Worm (Caenorhabditis elegans) whole organism, L1 larva: ENCODE measurements around the gene ptr-24.

Experiments
- C16A3.4 ChIP-seq: fragments of 150-350 bp; optimal IDR thresholded peaks from 2 replicates; lab custom pipeline; 2014; ENCODE audit warnings: missing biosample characterization, missing genetic modification characterization
- C34B4.2 ChIP-seq: sonication (generic microtip); optimal IDR thresholded peaks from 2 replicates; lab custom pipeline; 2017; ENCODE audit warnings: mild to moderate bottlenecking, missing genetic modification characterization, missing compliant biosample characterization
- F16B12.6 ChIP-seq: fragments of 150-350 bp; optimal IDR thresholded peaks from 2 replicates; lab custom pipeline; 2014; ENCODE audit warnings: missing biosample characterization, missing genetic modification characterization
- Y116A8C.19 ChIP-seq: sonication (generic microtip); optimal IDR thresholded peaks from 2 replicates; lab custom pipeline; 2016; ENCODE audit warnings: missing compliant biosample characterization, missing genetic modification characterization, borderline replicate concordance
- blmp-1 ChIP-seq: fragments of 150-350 bp; optimal IDR thresholded peaks from 2 replicates; lab custom pipeline; 2014; ENCODE audit warnings: missing biosample characterization, missing genetic modification characterization
- ceh-63 ChIP-seq: fragments of 200-800 bp; sonication (Bioruptor generic); optimal IDR thresholded peaks from 2 replicates; lab custom pipeline; 2018; ENCODE audit warnings: mild to moderate bottlenecking, missing genetic modification characterization, missing compliant biosample characterization
- ceh-88 ChIP-seq: fragments of 200-800 bp; sonication (Bioruptor generic); IDR thresholded peaks from 2 replicates; pipeline ENCODE4 v1.3.6; 2022; ENCODE audit warnings: missing genetic modification characterization, missing compliant biosample characterization
- ceh-90 ChIP-seq: sonication (generic microtip); optimal IDR thresholded peaks from 2 replicates; lab custom pipeline; 2016; ENCODE audit warnings: missing genetic modification characterization, missing compliant biosample characterization
- ces-1 ChIP-seq: fragments of 150-350 bp; optimal IDR thresholded peaks from 2 replicates; lab custom pipeline; 2014; ENCODE audit warnings: missing biosample characterization, missing genetic modification reagents, missing genetic modification characterization
- dsc-1 ChIP-seq: sonication (generic microtip); optimal IDR thresholded peaks from 2 replicates; lab custom pipeline; 2016; ENCODE audit warnings: mild to moderate bottlenecking, missing genetic modification characterization, missing compliant biosample characterization
- efl-1 ChIP-seq, 4 experiments: fragments of 150-350 bp; optimal IDR thresholded peaks in 3 of 4; peaks in 1 of 4; 1 replicate in 1 of 4; 2 replicates in 3 of 4; lab custom pipeline; 2014; ENCODE audit warnings: missing biosample characterization in 2 of 4, missing genetic modification characterization in 2 of 4, missing genetic modification reagents in 2 of 4
- efl-3 ChIP-seq: fragments of 200-800 bp; sonication (Bioruptor generic); optimal IDR thresholded peaks from 2 replicates; lab custom pipeline; 2018; ENCODE audit warnings: mild to moderate bottlenecking, missing genetic modification characterization, missing compliant biosample characterization
- egl-27 ChIP-seq, 2 experiments: fragments of 150-350 bp in 1 of 2; sonication (generic microtip); optimal IDR thresholded peaks; 3 replicates each; lab custom pipeline; 2017 to 2018; ENCODE audit warnings: missing biosample characterization in 2 of 2, missing genetic modification characterization in 2 of 2, missing genetic modification reagents in 2 of 2
- elt-3 ChIP-seq, 6 experiments: fragments of 150-350 bp in 1 of 6; sonication (generic microtip); optimal IDR thresholded peaks; 2 replicates each; lab custom pipeline; 2017 to 2018; ENCODE audit warnings: missing biosample characterization in 6 of 6, missing genetic modification characterization in 6 of 6, inconsistent platforms in 1 of 6
- fkh-4 ChIP-seq: sonication (generic microtip); optimal IDR thresholded peaks from 2 replicates; lab custom pipeline; 2016; ENCODE audit warnings: missing compliant biosample characterization, missing genetic modification characterization, borderline replicate concordance
- fkh-8 ChIP-seq: sonication (generic microtip); optimal IDR thresholded peaks from 2 replicates; lab custom pipeline; 2016; ENCODE audit warnings: mild to moderate bottlenecking, missing genetic modification characterization, missing compliant biosample characterization
- fos-1 ChIP-seq: fragments of 150-350 bp; optimal IDR thresholded peaks from 2 replicates; lab custom pipeline; 2014; ENCODE audit warnings: missing biosample characterization, missing genetic modification characterization
- grh-1 ChIP-seq: fragments of 200-800 bp; sonication (Bioruptor generic); IDR thresholded peaks from 2 replicates; pipeline ENCODE4 v1.3.6; 2022; ENCODE audit warnings: missing genetic modification reagents, missing genetic modification characterization, missing compliant biosample characterization
- hlh-17 ChIP-seq: fragments of 200-800 bp; sonication (Bioruptor generic); optimal IDR thresholded peaks from 2 replicates; lab custom pipeline; 2018; ENCODE audit warnings: missing genetic modification characterization, mild to moderate bottlenecking, missing compliant biosample characterization, moderate library complexity, borderline replicate concordance
- lin-13 ChIP-seq: fragments of 150-350 bp; optimal IDR thresholded peaks from 2 replicates; lab custom pipeline; 2014; ENCODE audit warnings: missing biosample characterization, missing genetic modification reagents, missing genetic modification characterization
- lin-14 ChIP-seq: fragments of 200-800 bp; sonication (Bioruptor generic); optimal IDR thresholded peaks from 2 replicates; lab custom pipeline; 2018; ENCODE audit warnings: mild to moderate bottlenecking, missing genetic modification characterization, moderate library complexity, missing compliant biosample characterization
- lin-15B ChIP-seq: fragments of 150-350 bp; sonication (generic microtip); optimal IDR thresholded peaks from 3 replicates; lab custom pipeline; 2014; ENCODE audit warnings: missing biosample characterization, missing genetic modification characterization
- lin-35 ChIP-seq, 2 experiments: fragments of 150-350 bp; optimal IDR thresholded peaks; 2 replicates each; lab custom pipeline; 2014; ENCODE audit warnings: missing biosample characterization in 2 of 2, missing genetic modification characterization in 2 of 2, missing genetic modification reagents in 2 of 2
- lin-39 ChIP-seq: fragments of 150-350 bp; optimal IDR thresholded peaks from 2 replicates; lab custom pipeline; 2014; ENCODE audit warnings: missing biosample characterization, missing genetic modification reagents, missing genetic modification characterization
- lir-3 ChIP-seq: sonication (generic microtip); optimal IDR thresholded peaks from 2 replicates; lab custom pipeline; 2016; ENCODE audit warnings: mild to moderate bottlenecking, missing genetic modification characterization, moderate library complexity, missing compliant biosample characterization; ENCODE audit not compliant: poor library complexity
- lsy-2 ChIP-seq, 2 experiments: fragments of 150-350 bp; optimal IDR thresholded peaks; 2 replicates each; lab custom pipeline; 2014; ENCODE audit warnings: missing biosample characterization in 2 of 2, missing genetic modification characterization in 2 of 2
- mab-9 ChIP-seq: fragments of 200-800 bp; sonication (Bioruptor generic); IDR thresholded peaks from 2 replicates; pipeline ENCODE4 v1.3.6; 2022; ENCODE audit warnings: missing genetic modification reagents, missing genetic modification characterization, missing compliant biosample characterization
- mdl-1 ChIP-seq, 2 experiments: fragments of 150-350 bp; optimal IDR thresholded peaks; 2 replicates each; lab custom pipeline; 2014 to 2017; ENCODE audit warnings: missing biosample characterization in 2 of 2, missing genetic modification characterization in 2 of 2, inconsistent platforms in 1 of 2
- mef-2 ChIP-seq: fragments of 150-350 bp; optimal IDR thresholded peaks from 2 replicates; lab custom pipeline; 2014; ENCODE audit warnings: missing biosample characterization, missing genetic modification characterization
- mep-1 ChIP-seq: fragments of 150-350 bp; optimal IDR thresholded peaks from 2 replicates; lab custom pipeline; 2014; ENCODE audit warnings: missing biosample characterization, missing genetic modification characterization
- nhr-12 ChIP-seq: sonication (generic microtip); optimal IDR thresholded peaks from 2 replicates; lab custom pipeline; 2017; ENCODE audit warnings: missing biosample characterization, missing genetic modification characterization
- nhr-19 ChIP-seq: fragments of 200-800 bp; sonication (Bioruptor generic); conservative IDR thresholded peaks from 2 replicates; pipeline ENCODE4 v1.3.6; 2022; ENCODE audit warnings: missing genetic modification characterization, missing compliant biosample characterization
- nhr-20 ChIP-seq: sonication (generic microtip); optimal IDR thresholded peaks from 2 replicates; lab custom pipeline; 2016; ENCODE audit warnings: mild to moderate bottlenecking, missing genetic modification characterization, missing compliant biosample characterization
- nhr-28 ChIP-seq: fragments of 150-350 bp; optimal IDR thresholded peaks from 2 replicates; lab custom pipeline; 2014; ENCODE audit warnings: missing biosample characterization, missing genetic modification characterization
- nhr-47 ChIP-seq: sonication (generic microtip); optimal IDR thresholded peaks from 2 replicates; lab custom pipeline; 2016; ENCODE audit warnings: mild to moderate bottlenecking, missing genetic modification characterization, moderate library complexity, missing compliant biosample characterization
- nhr-71 ChIP-seq: sonication (generic microtip); optimal IDR thresholded peaks from 2 replicates; lab custom pipeline; 2016; ENCODE audit warnings: mild to moderate bottlenecking, missing genetic modification characterization, moderate library complexity, missing compliant biosample characterization
- nhr-76 ChIP-seq: sonication (generic microtip); optimal IDR thresholded peaks from 2 replicates; lab custom pipeline; 2017; ENCODE audit warnings: missing biosample characterization, missing genetic modification characterization
- nhr-77 ChIP-seq: fragments of 150-350 bp; optimal IDR thresholded peaks from 2 replicates; lab custom pipeline; 2014; ENCODE audit warnings: missing biosample characterization, missing genetic modification characterization
- nhr-84 ChIP-seq: sonication (generic microtip); optimal IDR thresholded peaks from 2 replicates; lab custom pipeline; 2017; ENCODE audit warnings: missing biosample characterization, missing genetic modification characterization
- nhr-85 ChIP-seq: sonication (generic microtip); peaks from one replicate; lab custom pipeline; 2016; ENCODE audit warnings: missing genetic modification characterization, inconsistent platforms, missing compliant biosample characterization
- pqm-1 ChIP-seq: sonication (generic microtip); optimal IDR thresholded peaks from 3 replicates; lab custom pipeline; 2017; ENCODE audit warnings: missing biosample characterization, missing genetic modification characterization
- sup-37 ChIP-seq: fragments of 200-800 bp; sonication (Bioruptor generic); optimal IDR thresholded peaks from 2 replicates; lab custom pipeline; 2018; ENCODE audit warnings: mild to moderate bottlenecking, missing genetic modification characterization, missing compliant biosample characterization
- tbx-2 ChIP-seq: sonication (generic microtip); optimal IDR thresholded peaks from 2 replicates; lab custom pipeline; 2016; ENCODE audit warnings: missing genetic modification characterization, missing compliant biosample characterization
- tlp-1 ChIP-seq: fragments of 150-350 bp; optimal IDR thresholded peaks from 2 replicates; lab custom pipeline; 2014; ENCODE audit warnings: missing biosample characterization, missing genetic modification characterization
- unc-130 ChIP-seq: fragments of 150-350 bp; optimal IDR thresholded peaks from 2 replicates; lab custom pipeline; 2017; ENCODE audit warnings: missing biosample characterization, missing genetic modification characterization, inconsistent platforms
- unc-30 ChIP-seq: sonication (generic microtip); optimal IDR thresholded peaks from 2 replicates; lab custom pipeline; 2017; ENCODE audit warnings: missing biosample characterization, missing genetic modification characterization
- unc-98 ChIP-seq: fragments of 200-800 bp; sonication (Bioruptor generic); IDR thresholded peaks from 2 replicates; pipeline ENCODE4 v1.3.6; 2022; ENCODE audit warnings: missing genetic modification characterization, missing compliant biosample characterization
- vab-15 ChIP-seq: sonication (generic microtip); optimal IDR thresholded peaks from 2 replicates; lab custom pipeline; 2017; ENCODE audit warnings: missing genotype, mild to moderate bottlenecking, missing genetic modification characterization, missing compliant biosample characterization
- xbp-1 ChIP-seq: sonication (generic microtip); optimal IDR thresholded peaks from 2 replicates; lab custom pipeline; 2016; ENCODE audit warnings: missing genetic modification characterization, missing compliant biosample characterization
- zag-1 ChIP-seq: fragments of 150-350 bp; optimal IDR thresholded peaks from 2 replicates; lab custom pipeline; 2014; ENCODE audit warnings: missing biosample characterization, missing genetic modification characterization
- zip-4 ChIP-seq: fragments of 200-800 bp; sonication (Bioruptor generic); optimal IDR thresholded peaks from 2 replicates; lab custom pipeline; 2018; ENCODE audit warnings: mild to moderate bottlenecking, missing genetic modification characterization, moderate library complexity, missing compliant biosample characterization
- ztf-11 ChIP-seq, 2 experiments: sonication (generic microtip); optimal IDR thresholded peaks; 2 replicates each; lab custom pipeline; 2016 to 2017; ENCODE audit warnings: missing genetic modification characterization in 2 of 2, missing biosample characterization in 1 of 2, missing compliant biosample characterization in 1 of 2
- ztf-4 ChIP-seq: fragments of 150-350 bp; optimal IDR thresholded peaks from 2 replicates; lab custom pipeline; 2014; ENCODE audit warnings: missing biosample characterization, missing genetic modification characterization

Gene ptr-24

ce11 chrX:13348417-13348816 lies 10.6 kb downstream of the ptr-24 start (continued):
- TF ChIP-seq mdl-1 (tag; optimal IDR thresholded peaks at IDR 0.05; lab: Kevin White, UChicago) (peak in 1 of 2 experiments; percentile 87), nhr-19 (GFP tag; lab: Robert Waterston, UW) (peak; percentile 97), zag-1 (tag; lab: Kevin White, UChicago) (no peak), xbp-1 (tag; lab: Kevin White, UChicago) (peak; percentile 20), lin-39 (tag; lab: Kevin White, UChicago) (no peak), lsy-2 (tag; optimal IDR thresholded peaks at IDR 0.05; lab: Kevin White, UChicago) (peak; percentile 35 to 44), nhr-76 (tag; lab: Kevin White, UChicago) (no peak), unc-98 (GFP tag; lab: Robert Waterston, UW) (no peak), ceh-88 (GFP tag; lab: Robert Waterston, UW) (no peak), ces-1 (GFP tag; lab: Kevin White, UChicago) (no peak), tbx-2 (peak; percentile 82), grh-1 (GFP tag; lab: Robert Waterston, UW) (peak; percentile 54), C16A3.4 (tag; lab: Kevin White, UChicago) (peak; percentile 64), unc-30 (tag; lab: Kevin White, UChicago) (no peak), mef-2 (tag; lab: Kevin White, UChicago) (no peak), lir-3 (tag; lab: Kevin White, UChicago) (peak; percentile 25), dsc-1 (tag; lab: Kevin White, UChicago) (no peak), sup-37 (no peak), ceh-90 (tag; lab: Kevin White, UChicago) (no peak), nhr-20 (tag; lab: Kevin White, UChicago) (peak; percentile 91), efl-1 (optimal IDR thresholded peaks at IDR 0.05; lab: Kevin White, UChicago) (no peak), efl-1 (GFP tag; optimal IDR thresholded peaks at IDR 0.05 in 1 of 2; lab: Kevin White, UChicago) (no peak), lin-35 (GFP tag; optimal IDR thresholded peaks at IDR 0.05; lab: Kevin White, UChicago) (peak in 1 of 2 experiments; percentile 80), mab-9 (GFP tag; lab: Robert Waterston, UW) (no peak), lin-15B (tag; lab: Kevin White, UChicago) (no peak), nhr-77 (no peak), ztf-4 (peak; percentile 7), F16B12.6 (tag; lab: Kevin White, UChicago) (no peak), pqm-1 (no peak), vab-15 (tag; lab: Kevin White, UChicago) (no peak), nhr-47 (tag; lab: Kevin White, UChicago) (peak; percentile 62), lin-13 (GFP tag; lab: Kevin White, UChicago) (peak; percentile 33), nhr-85 (peak; percentile 91), nhr-12 (tag; lab: Kevin White, UChicago) (no peak), lin-14 (GFP tag; lab: Kevin White, UChicago) (peak; percentile 77), zip-4 (GFP tag; lab: Kevin White, UChicago) (no peak), fkh-8 (tag; lab: Kevin White, UChicago) (no peak), Y116A8C.19 (no peak), mep-1 (tag; lab: Kevin White, UChicago) (no peak), tlp-1 (tag; lab: Kevin White, UChicago) (no peak), hlh-17 (GFP tag; lab: Kevin White, UChicago) (no peak), fos-1 (tag; lab: Kevin White, UChicago) (no peak), nhr-84 (tag; lab: Kevin White, UChicago) (no peak), ceh-63 (GFP tag; lab: Kevin White, UChicago) (no peak), efl-3 (GFP tag; lab: Kevin White, UChicago) (no peak), egl-27 (tag; optimal IDR thresholded peaks at IDR 0.05; lab: Kevin White, UChicago) (no peak), blmp-1 (tag; lab: Kevin White, UChicago) (peak; percentile 71), unc-130 (tag; lab: Kevin White, UChicago) (peak; percentile 6), nhr-71 (tag; lab: Kevin White, UChicago) (peak; percentile 94), nhr-28 (tag; lab: Kevin White, UChicago) (no peak), fkh-4 (tag; lab: Kevin White, UChicago) (no peak), C34B4.2 (tag; lab: Kevin White, UChicago) (no peak), elt-3 (tag; optimal IDR thresholded peaks at IDR 0.05; lab: Kevin White, UChicago) (peak in 5 of 6 experiments; percentile 22 to 96 (median 69)), ztf-11 (tag; optimal IDR thresholded peaks at IDR 0.05; lab: Kevin White, UChicago) (no peak)
